Worm (Caenorhabditis elegans): Measurements from ENCODE around the gene madf-1.
A peak's percentile ranks its signal among the peaks of the same experiment; 100 is the strongest.

ce11 chrIV:796521-797073, 35.1 kb downstream of the madf-1 start, which contains the start of the genes F56B3.11 and ech-5:
- no peak for TF ChIP-seq scrt-1 (GFP tag; IDR thresholded peaks at IDR 0.05)
- no peak for TF ChIP-seq aly-1 (tag; optimal IDR thresholded peaks at IDR 0.05)
- no peak for TF ChIP-seq ceh-36 (tag; optimal IDR thresholded peaks at IDR 0.05)
- TF ChIP-seq pes-1 (GFP tag; IDR thresholded peaks at IDR 0.05), result peak; percentile 53; the same call in 1 of the 2 replicates
- TF ChIP-seq ama-1 (optimal IDR thresholded peaks at IDR 0.05), result no peak
- no peak for TF ChIP-seq tra-4 (tag; optimal IDR thresholded peaks at IDR 0.05)
- peak; percentile 37 for TF ChIP-seq hnd-1 (tag; optimal IDR thresholded peaks at IDR 0.05)
- TF ChIP-seq F13C5.2 (tag; optimal IDR thresholded peaks at IDR 0.05), result peak; percentile 70
- no peak for TF ChIP-seq flt-1 (GFP tag; IDR thresholded peaks at IDR 0.05)
- no peak for TF ChIP-seq ets-7 (tag; optimal IDR thresholded peaks at IDR 0.05)
- no peak for TF ChIP-seq sea-1 (GFP tag; conservative IDR thresholded peaks at IDR 0.05)
- TF ChIP-seq ceh-13 (GFP tag; optimal IDR thresholded peaks at IDR 0.05), result peak; percentile 33
- peak; percentile 42 for TF ChIP-seq hmbx-1 (tag; optimal IDR thresholded peaks at IDR 0.05)
- TF ChIP-seq tbx-37 (GFP tag; conservative IDR thresholded peaks at IDR 0.05), result no peak

Measured in whole organism, early embryonic.